Fruit fly (Drosophila melanogaster) S2 (cell line): Measurements from ENCODE around the gene CG34117.

ENCODE experiments used
- CG8478 ChIP-seq: fragments of >200 bp; optimal IDR thresholded peaks from 2 replicates; lab custom pipeline; 2018
- CTCF ChIP-seq, 2 experiments: fragments of >200 bp; optimal IDR thresholded peaks; 2 replicates each; lab custom pipeline; 2018

CG34117 gene

dm6 chr3R:9399951-9400392 is at the start of gene CG34117:
Gene CG34117, minus strand, starts transcription at chr3R:9400053.
- no peak for TF ChIP-seq CTCF (optimal IDR thresholded peaks at IDR 0.05; lab: Kevin White, UChicago)
- no peak for TF ChIP-seq CG8478 (lab: Kevin White, UChicago)

dm6 chr3R:9448320-9448719 is 48.5 kb upstream of the CG34117 start:
- TF ChIP-seq CTCF (optimal IDR thresholded peaks at IDR 0.05; lab: Kevin White, UChicago) (no peak), CG8478 (lab: Kevin White, UChicago) (no peak)

dm6 chr3R:9441996-9442395 is 42.1 kb upstream of the CG34117 start:
- TF ChIP-seq CTCF (optimal IDR thresholded peaks at IDR 0.05; lab: Kevin White, UChicago) = no peak
- no peak for TF ChIP-seq CG8478 (lab: Kevin White, UChicago)

- no peak for TF ChIP-seq CG8478 (lab: Kevin White, UChicago)
- no peak for TF ChIP-seq CTCF (optimal IDR thresholded peaks at IDR 0.05; lab: Kevin White, UChicago)
Observed at dm6 chr3R:9441134-9441533, 41.3 kb upstream of the CG34117 start.

- TF ChIP-seq CTCF (optimal IDR thresholded peaks at IDR 0.05; lab: Kevin White, UChicago) (no peak), CG8478 (lab: Kevin White, UChicago) (no peak)
Observed at dm6 chr3R:9437618-9438017, 37.8 kb upstream of the CG34117 start.

dm6 chr3R:9436358-9436972 is 36.6 kb upstream of the CG34117 start:
- TF ChIP-seq CTCF (optimal IDR thresholded peaks at IDR 0.05; lab: Kevin White, UChicago) (no peak), CG8478 (lab: Kevin White, UChicago) (no peak)

- TF ChIP-seq CG8478 (lab: Kevin White, UChicago) = no peak
- no peak for TF ChIP-seq CTCF (optimal IDR thresholded peaks at IDR 0.05; lab: Kevin White, UChicago)
Observed at dm6 chr3R:9435898-9436297, 36.0 kb upstream of the CG34117 start.

dm6 chr3R:9434543-9435407 is 34.9 kb upstream of the CG34117 start:
- TF ChIP-seq CG8478 (lab: Kevin White, UChicago) = no peak
- TF ChIP-seq CTCF (optimal IDR thresholded peaks at IDR 0.05; lab: Kevin White, UChicago) = no peak

- no peak for TF ChIP-seq CG8478 (lab: Kevin White, UChicago)
- TF ChIP-seq CTCF (optimal IDR thresholded peaks at IDR 0.05; lab: Kevin White, UChicago) = no peak
Observed at dm6 chr3R:9433774-9434173, 33.9 kb upstream of the CG34117 start.

dm6 chr3R:9433270-9433669 is 33.4 kb upstream of the CG34117 start:
- TF ChIP-seq CG8478 (lab: Kevin White, UChicago) (no peak), CTCF (optimal IDR thresholded peaks at IDR 0.05; lab: Kevin White, UChicago) (no peak)

- TF ChIP-seq CTCF (optimal IDR thresholded peaks at IDR 0.05; lab: Kevin White, UChicago) (no peak), CG8478 (lab: Kevin White, UChicago) (no peak)
Observed at dm6 chr3R:9430344-9431253, 30.7 kb upstream of the CG34117 start.

dm6 chr3R:9428988-9429387 is 29.1 kb upstream of the CG34117 start:
- TF ChIP-seq CG8478 (lab: Kevin White, UChicago) (no peak), CTCF (optimal IDR thresholded peaks at IDR 0.05; lab: Kevin White, UChicago) (no peak)

dm6 chr3R:9428189-9428699 is 28.4 kb upstream of the CG34117 start:
- TF ChIP-seq CTCF (optimal IDR thresholded peaks at IDR 0.05; lab: Kevin White, UChicago) = no peak

- no peak for TF ChIP-seq CTCF (optimal IDR thresholded peaks at IDR 0.05; lab: Kevin White, UChicago)
- TF ChIP-seq CG8478 (lab: Kevin White, UChicago) = no peak
Observed at dm6 chr3R:9427328-9427727, 27.5 kb upstream of the CG34117 start.
